Worm (Caenorhabditis elegans): ENCODE measurements around the gene F43B10.1.

- TF ChIP-seq ceh-36 (tag; optimal IDR thresholded peaks at IDR 0.05) (no peak), aly-1 (tag; optimal IDR thresholded peaks at IDR 0.05) (no peak), flt-1 (GFP tag; IDR thresholded peaks at IDR 0.05) (no peak), ama-1 (optimal IDR thresholded peaks at IDR 0.05) (no peak), tra-4 (tag; optimal IDR thresholded peaks at IDR 0.05) (no peak), sea-1 (GFP tag; conservative IDR thresholded peaks at IDR 0.05) (no peak), hmbx-1 (tag; optimal IDR thresholded peaks at IDR 0.05) (no peak), scrt-1 (GFP tag; IDR thresholded peaks at IDR 0.05) (no peak), pes-1 (GFP tag; IDR thresholded peaks at IDR 0.05) (no peak), ceh-13 (GFP tag; optimal IDR thresholded peaks at IDR 0.05) (no peak), hnd-1 (tag; optimal IDR thresholded peaks at IDR 0.05) (no peak), F13C5.2 (tag; optimal IDR thresholded peaks at IDR 0.05) (no peak), ets-7 (tag; optimal IDR thresholded peaks at IDR 0.05) (no peak), tbx-11 (GFP tag; IDR thresholded peaks at IDR 0.05) (no peak)
Observed at ce11 chrX:16619158-16619557, 43.5 kb downstream of the F43B10.1 start.
